Fruit fly (Drosophila melanogaster) Kc167 (cell line): Measurements from ENCODE around the gene nonC.

Experiments used
- Myc ChIP-seq: fragments of >200 bp; optimal IDR thresholded peaks from 2 replicates; lab custom pipeline; 2017; ENCODE audit warnings: missing external identifiers
- Sin3A ChIP-seq: fragments of >200 bp; optimal IDR thresholded peaks from 2 replicates; lab custom pipeline; 2018; ENCODE audit warnings: missing external identifiers
- h ChIP-seq: fragments of >200 bp; optimal IDR thresholded peaks from 3 replicates; lab custom pipeline; 2018; ENCODE audit warnings: missing external identifiers
- psq ChIP-seq: fragments of >200 bp; optimal IDR thresholded peaks from 2 replicates; lab custom pipeline; 2017; ENCODE audit warnings: missing external identifiers

dm6 chrX:6860413-6861089 lies 36.3 kb downstream of the nonC start:
- TF ChIP-seq Myc (lab: Kevin White, UChicago), result no peak
- no peak for TF ChIP-seq Sin3A (lab: Kevin White, UChicago)
- no peak for TF ChIP-seq h (lab: Kevin White, UChicago)
- TF ChIP-seq psq, result no peak
